Worm (Caenorhabditis elegans) whole organism, L4 larva: Measurements from ENCODE around the gene K02E11.7.
"Not testable (repeated sequence)": the region's sequence is repeated elsewhere in the genome, so short reads cannot be mapped to it uniquely, and the experiment has no call there.

Source experiments
- aly-2 ChIP-seq: sonication (generic microtip); optimal IDR thresholded peaks from 2 replicates; lab custom pipeline; 2018; ENCODE audit warnings: missing biosample characterization, missing genetic modification characterization
- ceh-82 ChIP-seq: sonication (generic microtip); optimal IDR thresholded peaks from 2 replicates; lab custom pipeline; 2017; ENCODE audit warnings: missing biosample characterization, missing genetic modification characterization
- fos-1 ChIP-seq: fragments of 150-350 bp; optimal IDR thresholded peaks from 2 replicates; lab custom pipeline; 2014; ENCODE audit warnings: missing biosample characterization, missing genetic modification characterization
- lin-39 ChIP-seq: fragments of 150-350 bp; optimal IDR thresholded peaks from 2 replicates; lab custom pipeline; 2014; ENCODE audit warnings: missing biosample characterization, missing genetic modification reagents, missing genetic modification characterization
- lsy-2 ChIP-seq, 2 experiments: fragments of 150-350 bp in 1 of 2; sonication (generic microtip) in 1 of 2; optimal IDR thresholded peaks; 2 replicates each; lab custom pipeline; 2014 to 2017; ENCODE audit warnings: missing biosample characterization in 2 of 2, missing genetic modification characterization in 2 of 2
- nhr-237 ChIP-seq: sonication (generic microtip); optimal IDR thresholded peaks from 2 replicates; lab custom pipeline; 2017; ENCODE audit warnings: missing biosample characterization, missing genetic modification characterization
- nhr-76 ChIP-seq: fragments of 150-350 bp; optimal IDR thresholded peaks from 2 replicates; lab custom pipeline; 2014; ENCODE audit warnings: missing biosample characterization, missing genetic modification characterization
- pha-4 ChIP-seq, 2 experiments: fragments of 150-350 bp in 1 of 2; fragments of 200-800 bp in 1 of 2; sonication (Bioruptor generic) in 1 of 2; IDR thresholded peaks in 1 of 2; optimal IDR thresholded peaks in 1 of 2; 2 replicates each; pipeline versions ENCODE4 v1.3.6 to Lab custom; 2014 to 2022; ENCODE audit warnings: missing genetic modification characterization in 2 of 2, missing genetic modification reagents in 2 of 2, missing biosample characterization in 1 of 2, missing compliant biosample characterization in 1 of 2
- unc-130 ChIP-seq: sonication (generic microtip); optimal IDR thresholded peaks from 2 replicates; lab custom pipeline; 2016; ENCODE audit warnings: missing genetic modification reagents, missing genetic modification characterization, missing compliant biosample characterization
- unc-62 ChIP-seq, 3 experiments: fragments of 150-350 bp in 1 of 3; sonication (generic microtip); optimal IDR thresholded peaks in 2 of 3; peaks in 1 of 3; 1 replicate in 1 of 3; 2 replicates in 2 of 3; lab custom pipeline; 2014 to 2017; ENCODE audit warnings: missing biosample characterization in 3 of 3, missing genetic modification characterization in 3 of 3, missing genetic modification reagents in 3 of 3, missing genotype in 1 of 3
- zfp-3 ChIP-seq: fragments of 200-800 bp; sonication (Bioruptor generic); conservative IDR thresholded peaks from 2 replicates; pipeline ENCODE4 v1.3.6; 2022; ENCODE audit warnings: missing genetic modification reagents, missing genetic modification characterization, missing compliant biosample characterization
- ztf-11 ChIP-seq: fragments of 150-350 bp; optimal IDR thresholded peaks from 2 replicates; lab custom pipeline; 2014; ENCODE audit warnings: missing biosample characterization, missing genetic modification characterization

ce11 chrV:14203809-14204208 is 50.3 kb downstream of the K02E11.7 start:
- TF ChIP-seq lsy-2 (tag; optimal IDR thresholded peaks at IDR 0.05; lab: Kevin White, UChicago); unc-62 (GFP tag; optimal IDR thresholded peaks at IDR 0.05 in 1 of 2; lab: Kevin White, UChicago); unc-62 (tag; optimal IDR thresholded peaks at IDR 0.05; lab: Kevin White, UChicago); pha-4 (GFP tag; IDR thresholded peaks at IDR 0.05; lab: Robert Waterston, UW); pha-4 (tag; optimal IDR thresholded peaks at IDR 0.05; lab: Kevin White, UChicago); nhr-237 (tag; lab: Kevin White, UChicago); lin-39 (tag; lab: Kevin White, UChicago); aly-2 (tag; lab: Kevin White, UChicago); zfp-3 (GFP tag; lab: Robert Waterston, UW); unc-130 (GFP tag; lab: Kevin White, UChicago); nhr-76 (tag; lab: Kevin White, UChicago); ceh-82 (tag; lab: Kevin White, UChicago); fos-1 (tag; lab: Kevin White, UChicago); ztf-11 (tag; lab: Kevin White, UChicago): not testable (repeated sequence)
